Worm (Caenorhabditis elegans): ENCODE measurements around the gene K06A1.2.

K06A1.2 gene

DNA sequence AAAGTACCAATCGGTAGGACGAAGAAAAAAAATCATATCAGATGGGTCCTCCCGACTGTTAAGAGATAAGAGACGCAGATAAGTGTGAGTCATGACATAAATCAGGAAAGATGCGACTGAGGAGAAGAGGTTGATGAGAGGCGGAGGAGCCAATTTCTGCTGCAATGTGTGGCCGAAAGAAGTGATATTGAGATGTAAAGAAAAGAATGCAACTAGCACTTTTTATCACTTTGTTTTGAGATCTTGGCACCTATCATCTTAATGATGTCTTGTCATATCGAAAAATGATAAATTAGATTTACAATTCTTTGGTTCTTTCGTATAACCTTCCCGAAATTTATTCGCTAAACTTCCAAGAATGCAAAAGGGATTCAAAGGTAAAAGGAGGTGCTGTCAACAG is 38.3 kb downstream of the K06A1.2 start, which contains the start of gene del-10:
Gene del-10 (minus strand): TSS at position 24 of the 400 bp plus-strand sequence.
- TF ChIP-seq hmg-1.1 (GFP tag; IDR thresholded peaks at IDR 0.05) (no peak), unc-39 (tag; optimal IDR thresholded peaks at IDR 0.05) (no peak), ZK337.2 (GFP tag; IDR thresholded peaks at IDR 0.05) (no peak), tag-97 (GFP tag; IDR thresholded peaks at IDR 0.05) (no peak), daf-12 (tag; optimal IDR thresholded peaks at IDR 0.05) (no peak), fkh-10 (GFP tag; optimal IDR thresholded peaks at IDR 0.05) (no peak), Y75B8A.6 (GFP tag; IDR thresholded peaks at IDR 0.05) (no peak), lin-13 (GFP tag; optimal IDR thresholded peaks at IDR 0.05) (no peak), nhr-237 (tag; optimal IDR thresholded peaks at IDR 0.05) (no peak), ceh-62 (tag; optimal IDR thresholded peaks at IDR 0.05) (no peak), skn-1 (tag; optimal IDR thresholded peaks at IDR 0.05) (no peak), lin-29 (GFP tag; IDR thresholded peaks at IDR 0.05) (no peak), dve-1 (tag; optimal IDR thresholded peaks at IDR 0.05; ENCODE audit: insufficient read depth) (no peak), lin-38 (GFP tag; IDR thresholded peaks at IDR 0.05) (no peak), Y48G9A.11 (GFP tag; IDR thresholded peaks at IDR 0.05) (no peak), pha-4 (GFP tag; IDR thresholded peaks at IDR 0.05) (no peak), pha-4 (tag; optimal IDR thresholded peaks at IDR 0.05) (no peak)

DNA sequence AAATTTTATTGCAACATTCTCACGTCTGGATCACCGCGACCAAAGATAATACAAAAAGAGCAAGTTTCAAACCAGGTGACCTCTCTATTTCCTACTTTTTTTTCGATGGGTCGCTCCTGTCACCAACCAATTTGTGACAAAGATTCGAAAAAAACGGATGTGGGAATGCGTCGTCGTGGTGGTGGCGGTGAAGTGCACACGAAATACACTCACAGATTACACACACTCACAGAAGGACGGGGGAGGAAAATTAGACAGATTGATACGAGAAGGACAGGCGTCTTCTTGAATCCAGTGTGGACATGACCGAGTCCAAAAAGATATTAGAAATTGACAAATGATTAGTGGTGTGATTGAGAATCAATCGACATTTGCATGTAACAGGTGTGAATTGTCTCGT is 39.0 kb downstream of the K06A1.2 start:
- TF ChIP-seq ZK337.2 (GFP tag; IDR thresholded peaks at IDR 0.05) (no peak), F49E8.2 (tag; optimal IDR thresholded peaks at IDR 0.05; ENCODE audit: borderline replicate concordance) (no peak), unc-62 (GFP tag; optimal IDR thresholded peaks at IDR 0.05 in 1 of 2) (peak in 1 of 2 experiments; percentile 7), unc-62 (tag; optimal IDR thresholded peaks at IDR 0.05) (no peak), aha-1 (tag) (peak; percentile 4), nhr-10 (tag; optimal IDR thresholded peaks at IDR 0.05) (no peak), mdl-1 (tag; optimal IDR thresholded peaks at IDR 0.05) (no peak), daf-8 (GFP tag; IDR thresholded peaks at IDR 0.05) (no peak), hlh-11 (tag; optimal IDR thresholded peaks at IDR 0.05) (peak; percentile 36), mxl-3 (GFP tag; optimal IDR thresholded peaks at IDR 0.05) (no peak), lin-29 (GFP tag; IDR thresholded peaks at IDR 0.05) (no peak), lim-7 (GFP tag; IDR thresholded peaks at IDR 0.05) (no peak), Y5F2A.4 (GFP tag; optimal IDR thresholded peaks at IDR 0.05) (no peak), mes-2 (tag; optimal IDR thresholded peaks at IDR 0.05; ENCODE audit: poor library complexity, severe bottlenecking) (no peak), Y48G9A.11 (GFP tag; IDR thresholded peaks at IDR 0.05) (no peak), set-16 (GFP tag; IDR thresholded peaks at IDR 0.05) (no peak), T26A8.4 (GFP tag; IDR thresholded peaks at IDR 0.05) (no peak), F37D6.2 (tag; optimal IDR thresholded peaks at IDR 0.05) (no peak), zag-1 (tag; optimal IDR thresholded peaks at IDR 0.05) (no peak), tra-1 (GFP tag; IDR thresholded peaks at IDR 0.05) (no peak), dmd-9 (GFP tag; IDR thresholded peaks at IDR 0.05) (no peak), ama-1 (optimal IDR thresholded peaks at IDR 0.05) (no peak), sdz-12 (GFP tag; optimal IDR thresholded peaks at IDR 0.05) (no peak), D1046.2 (GFP tag; IDR thresholded peaks at IDR 0.05) (no peak), nhr-102 (tag; optimal IDR thresholded peaks at IDR 0.05) (no peak), nhr-76 (tag; optimal IDR thresholded peaks at IDR 0.05) (no peak), hif-1 (tag; optimal IDR thresholded peaks at IDR 0.05) (no peak), F10B5.3 (tag; optimal IDR thresholded peaks at IDR 0.05) (no peak)

All from whole organism, L4 larva.